Fruit fly (Drosophila melanogaster): ENCODE results near the gene Dnaaf5.

Dnaaf5 gene

dm6 chr3R:14327472-14328104 lies 34.0 kb downstream of the Dnaaf5 start, which contains the start of gene spn-B (continued):
- TF ChIP-seq btn (GFP tag; optimal IDR thresholded peaks at IDR 0.05) (peak; percentile 20), CG14710 (tag; optimal IDR thresholded peaks at IDR 0.05) (peak; percentile 76), crc (GFP tag; optimal IDR thresholded peaks at IDR 0.05) (peak; percentile 30), CG12104 (GFP tag; optimal IDR thresholded peaks at IDR 0.05) (peak; percentile 61), sc (optimal IDR thresholded peaks at IDR 0.05) (no peak), sc (GFP tag; optimal IDR thresholded peaks at IDR 0.05) (peak; percentile 68), CG18764 (GFP tag; optimal IDR thresholded peaks at IDR 0.05) (peak; percentile 59), CG9932 (GFP tag; IDR thresholded peaks at IDR 0.05) (peak; percentile 66), CG30403 (GFP tag; optimal IDR thresholded peaks at IDR 0.05) (peak; percentile 83), sqz (GFP tag; optimal IDR thresholded peaks at IDR 0.05) (peak; percentile 73), CoRest (tag; optimal IDR thresholded peaks at IDR 0.05) (peak; percentile 80), cwo (GFP tag; optimal IDR thresholded peaks at IDR 0.05) (peak; percentile 66), hth (optimal IDR thresholded peaks at IDR 0.05) (no peak), h (optimal IDR thresholded peaks at IDR 0.05) (no peak), Mad (GFP tag; optimal IDR thresholded peaks at IDR 0.05) (peak; percentile 49), Oli (tag; optimal IDR thresholded peaks at IDR 0.05) (peak; percentile 79), MTF-1 (GFP tag; optimal IDR thresholded peaks at IDR 0.05; ENCODE audit: borderline replicate concordance) (peak; percentile 55), CG31224 (GFP tag; IDR thresholded peaks at IDR 0.05) (peak; percentile 39; the same call in 1 of the 2 replicates), CG2889 (GFP tag; IDR thresholded peaks at IDR 0.05) (no peak), B-H1 (GFP tag; IDR thresholded peaks at IDR 0.05) (peak; percentile 51; the same call in 2 of the 3 replicates), gro (GFP tag; optimal IDR thresholded peaks at IDR 0.05) (peak; percentile 65), CG13424 (tag; optimal IDR thresholded peaks at IDR 0.05) (peak; percentile 77), dmrt99B (tag; optimal IDR thresholded peaks at IDR 0.05) (peak; percentile 83), abd-A (tag; optimal IDR thresholded peaks at IDR 0.05) (no peak), crp (GFP tag; optimal IDR thresholded peaks at IDR 0.05) (peak; percentile 52 to 90), CG10267 (tag; optimal IDR thresholded peaks at IDR 0.05) (peak; percentile 81), CG6175 (GFP tag; IDR thresholded peaks at IDR 0.05) (no peak), Xrp1 (GFP tag; IDR thresholded peaks at IDR 0.05) (peak; percentile 77), CG4854 (GFP tag; optimal IDR thresholded peaks at IDR 0.05) (peak; percentile 55), CG18619 (GFP tag; optimal IDR thresholded peaks at IDR 0.05) (peak; percentile 57), CG7987 (GFP tag; optimal IDR thresholded peaks at IDR 0.05) (no peak), CG13624 (GFP tag; optimal IDR thresholded peaks at IDR 0.05) (peak; percentile 78), CG12744 (GFP tag; optimal IDR thresholded peaks at IDR 0.05) (peak; percentile 64), gcm (GFP tag; optimal IDR thresholded peaks at IDR 0.05) (peak; percentile 81), Kr (GFP tag; optimal IDR thresholded peaks at IDR 0.05) (no peak), CG17829 (tag; optimal IDR thresholded peaks at IDR 0.05) (peak; percentile 83), CG4328 (GFP tag; optimal IDR thresholded peaks at IDR 0.05) (peak; percentile 64), Ravus (GFP tag; IDR thresholded peaks at IDR 0.05) (no peak; the same call in 1 of the 2 replicates), bsh (GFP tag; optimal IDR thresholded peaks at IDR 0.05) (peak; percentile 0 to 80), CG6689 (GFP tag; IDR thresholded peaks at IDR 0.05) (peak; percentile 67), CG4360 (GFP tag; IDR thresholded peaks at IDR 0.05) (no peak), Antp (GFP tag; optimal IDR thresholded peaks at IDR 0.05) (no peak), dimm (GFP tag; IDR thresholded peaks at IDR 0.05) (no peak), CG14014 (GFP tag; IDR thresholded peaks at IDR 0.05) (peak; percentile 60), Rx (GFP tag; IDR thresholded peaks at IDR 0.05) (no peak), CG8478 (optimal IDR thresholded peaks at IDR 0.05) (no peak), D (optimal IDR thresholded peaks at IDR 0.05) (no peak), D (GFP tag; optimal IDR thresholded peaks at IDR 0.05) (peak; percentile 69), CG34422 (GFP tag; IDR thresholded peaks at IDR 0.05) (peak; percentile 49; the same call in 1 of the 3 replicates), Deaf1 (tag; optimal IDR thresholded peaks at IDR 0.05) (no peak), Ptx1 (GFP tag; IDR thresholded peaks at IDR 0.05) (peak; percentile 75)
